Fruit fly (Drosophila melanogaster) whole organism, pupa: ENCODE data around the gene inaF-B.

Experiments used
- CG12605 ChIP-seq: fragments of 200-800 bp; sonication (Bioruptor generic); IDR thresholded peaks from 2 replicates; pipeline ENCODE4 v1.3.6; 2022; ENCODE audit warnings: missing biosample characterization, missing genetic modification characterization
- CG4496 ChIP-seq: fragments of 200-800 bp; sonication (Bioruptor generic); IDR thresholded peaks from 3 replicates; pipeline ENCODE4 v1.3.6; 2022; ENCODE audit warnings: missing biosample characterization, missing genetic modification characterization
- CG9948 ChIP-seq: fragments of 200-800 bp; sonication (Bioruptor generic); optimal IDR thresholded peaks from 2 replicates; lab custom pipeline; 2018; ENCODE audit warnings: missing biosample characterization, mild to moderate bottlenecking, missing genetic modification characterization, moderate library complexity
- EcR ChIP-seq: fragments of 200-800 bp; sonication (Bioruptor generic); optimal IDR thresholded peaks from 3 replicates; lab custom pipeline; 2019; ENCODE audit warnings: missing biosample characterization, missing genetic modification characterization, mild to moderate bottlenecking, moderate library complexity, missing genetic modification reagents
- Snoo ChIP-seq: fragments of 200-800 bp; sonication (Bioruptor generic); optimal IDR thresholded peaks from 3 replicates; lab custom pipeline; 2017; ENCODE audit warnings: missing biosample characterization, mild to moderate bottlenecking, missing genetic modification characterization, inconsistent platforms
- gl ChIP-seq: fragments of 200-800 bp; sonication (Bioruptor generic); optimal IDR thresholded peaks from 2 replicates; lab custom pipeline; 2018; ENCODE audit warnings: missing biosample characterization, mild to moderate bottlenecking, missing genetic modification characterization

dm6 chrX:11728999-11729398 lies 3.6 kb downstream of the inaF-B start, which contains the start of gene inaF-D:
- no peak for TF ChIP-seq Snoo (tag; lab: Kevin White, UChicago)
- no peak for TF ChIP-seq CG4496
- TF ChIP-seq CG9948 (tag; lab: Kevin White, UChicago), result no peak
- TF ChIP-seq gl (tag; lab: Kevin White, UChicago), result no peak
- TF ChIP-seq EcR (GFP tag; lab: Kevin White, UChicago), result no peak
- TF ChIP-seq CG12605 (GFP tag; lab: Robert Waterston, UW), result no peak
